Fruit fly (Drosophila melanogaster) whole organism, embryonic: ENCODE data around the gene eIF4A.

Experiments
- Ada2b ChIP-seq: fragments of 200-800 bp; sonication (Bioruptor generic); IDR thresholded peaks from 2 replicates; pipeline ENCODE4 v1.3.6; 2022; ENCODE audit warnings: missing biosample characterization, missing genetic modification characterization
- Adf1 ChIP-seq: fragments of 200-800 bp; sonication (Bioruptor generic); IDR thresholded peaks from 2 replicates; pipeline ENCODE4 v1.3.6; 2022; ENCODE audit warnings: missing biosample characterization, missing genetic modification characterization
- Asciz ChIP-seq: fragments of 200-800 bp; sonication (Bioruptor generic); optimal IDR thresholded peaks from 2 replicates; lab custom pipeline; 2017; ENCODE audit warnings: missing biosample characterization, mild to moderate bottlenecking, missing genetic modification characterization, missing genetic modification reagents
- CG10209 ChIP-seq: fragments of 200-800 bp; sonication (Bioruptor generic); optimal IDR thresholded peaks from 3 replicates; lab custom pipeline; 2017; ENCODE audit warnings: missing biosample characterization, mild to moderate bottlenecking, missing genetic modification characterization, missing genetic modification reagents
- CG10543 ChIP-seq: fragments of 200-800 bp; sonication (Bioruptor generic); optimal IDR thresholded peaks from 3 replicates; lab custom pipeline; 2017; ENCODE audit warnings: missing biosample characterization, mild to moderate bottlenecking, missing genetic modification characterization, moderate library complexity
- CG11398 ChIP-seq: fragments of 200-800 bp; sonication (Bioruptor generic); optimal IDR thresholded peaks from 2 replicates; lab custom pipeline; 2016; ENCODE audit warnings: missing biosample characterization, missing genetic modification characterization
- CG11723 ChIP-seq: fragments of 200-800 bp; sonication (Bioruptor generic); optimal IDR thresholded peaks from 2 replicates; lab custom pipeline; 2017; ENCODE audit warnings: missing biosample characterization, mild to moderate bottlenecking, missing genetic modification characterization
- CG12155 ChIP-seq: fragments of 200-800 bp; sonication (Bioruptor generic); optimal IDR thresholded peaks from 3 replicates; lab custom pipeline; 2016; ENCODE audit warnings: missing biosample characterization, missing genetic modification characterization
- CG13424 ChIP-seq: fragments of 200-800 bp; sonication (Bioruptor generic); optimal IDR thresholded peaks from 2 replicates; lab custom pipeline; 2019; ENCODE audit warnings: missing biosample characterization, mild to moderate bottlenecking, missing genetic modification characterization, moderate library complexity
- CG14050 ChIP-seq: fragments of 200-800 bp; sonication (Bioruptor generic); IDR thresholded peaks from 3 replicates; pipeline ENCODE4 v1.3.6; 2022; ENCODE audit warnings: missing biosample characterization, missing genetic modification characterization
- CG1603 ChIP-seq: fragments of 200-800 bp; sonication (Bioruptor generic); optimal IDR thresholded peaks from 2 replicates; lab custom pipeline; 2019; ENCODE audit warnings: missing biosample characterization, mild to moderate bottlenecking, missing genetic modification characterization, moderate library complexity
- CG16779 ChIP-seq: fragments of 200-800 bp; sonication (Bioruptor generic); IDR thresholded peaks from 2 replicates; pipeline ENCODE4 v1.3.6; 2022; ENCODE audit warnings: missing biosample characterization, missing genetic modification characterization
- CG16813 ChIP-seq: fragments of 200-800 bp; sonication (Bioruptor generic); IDR thresholded peaks from 3 replicates; pipeline ENCODE4 v1.3.6; 2022; ENCODE audit warnings: missing biosample characterization, missing genetic modification characterization; ENCODE audit not compliant: partially characterized antibody
- CG16815 ChIP-seq: fragments of 200-800 bp; sonication (Bioruptor generic); optimal IDR thresholded peaks from 3 replicates; lab custom pipeline; 2017; ENCODE audit warnings: missing biosample characterization, mild to moderate bottlenecking, missing genetic modification characterization
- CG2875 ChIP-seq: fragments of 200-800 bp; sonication (Bioruptor generic); optimal IDR thresholded peaks from 2 replicates; lab custom pipeline; 2017; ENCODE audit warnings: missing biosample characterization, mild to moderate bottlenecking, missing genetic modification characterization, missing genetic modification reagents
- CG30020 ChIP-seq: fragments of 200-800 bp; optimal IDR thresholded peaks from 2 replicates; lab custom pipeline; 2019; ENCODE audit warnings: missing biosample characterization, mild to moderate bottlenecking, missing genetic modification characterization, moderate library complexity
- CG30403 ChIP-seq: fragments of 200-800 bp; sonication (Bioruptor generic); optimal IDR thresholded peaks from 3 replicates; lab custom pipeline; 2016; ENCODE audit warnings: missing biosample characterization, missing genetic modification characterization
- CG34422 ChIP-seq: fragments of 200-800 bp; sonication (Bioruptor generic); IDR thresholded peaks from 3 replicates; pipeline ENCODE4 v1.3.6; 2022; ENCODE audit warnings: missing biosample characterization, missing genetic modification characterization
- CG3838 ChIP-seq: fragments of 200-800 bp; sonication (Bioruptor generic); optimal IDR thresholded peaks from 3 replicates; lab custom pipeline; 2016; ENCODE audit warnings: missing biosample characterization, missing genetic modification characterization
- CG4360 ChIP-seq: fragments of 200-800 bp; sonication (Bioruptor generic); IDR thresholded peaks from 2 replicates; pipeline ENCODE4 v1.3.6; 2022; ENCODE audit warnings: missing biosample characterization, missing genetic modification characterization
- CG6272 ChIP-seq: fragments of 200-800 bp; sonication (Bioruptor generic); IDR thresholded peaks from 2 replicates; pipeline ENCODE4 v1.3.6; 2022; ENCODE audit warnings: missing biosample characterization, missing genetic modification characterization
- CG9876 ChIP-seq: fragments of 200-800 bp; sonication (Bioruptor generic); optimal IDR thresholded peaks from 2 replicates; lab custom pipeline; 2016; ENCODE audit warnings: missing biosample characterization, missing genetic modification characterization
- CHES-1-like ChIP-seq: fragments of 200-800 bp; sonication (Bioruptor generic); optimal IDR thresholded peaks from 2 replicates; lab custom pipeline; 2016; ENCODE audit warnings: missing biosample characterization, missing genetic modification characterization
- Dip3 ChIP-seq: fragments of 200-800 bp; sonication (Bioruptor generic); optimal IDR thresholded peaks from 3 replicates; lab custom pipeline; 2016; ENCODE audit warnings: missing biosample characterization, missing genetic modification characterization
- ERR ChIP-seq: fragments of 200-800 bp; sonication (Bioruptor generic); optimal IDR thresholded peaks from 2 replicates; lab custom pipeline; 2016; ENCODE audit warnings: missing biosample characterization, missing genetic modification characterization
- Hr78 ChIP-seq, 2 experiments: fragments of 200-800 bp in 1 of 2; fragments of >200 bp in 1 of 2; sonication (Bioruptor generic) in 1 of 2; optimal IDR thresholded peaks; 2 replicates each; lab custom pipeline; 2017 to 2019; ENCODE audit warnings: missing biosample characterization in 2 of 2, missing genetic modification characterization in 2 of 2, mild to moderate bottlenecking in 1 of 2, moderate library complexity in 1 of 2
- Jarid2 ChIP-seq: fragments of 200-800 bp; sonication (Bioruptor generic); optimal IDR thresholded peaks from 3 replicates; lab custom pipeline; 2017; ENCODE audit warnings: mild to moderate bottlenecking, missing biosample characterization, missing genetic modification reagents, missing genetic modification characterization
- Myb ChIP-seq: fragments of 200-800 bp; sonication (Bioruptor generic); optimal IDR thresholded peaks from 2 replicates; lab custom pipeline; 2016; ENCODE audit warnings: missing biosample characterization, missing genetic modification characterization
- NC2β ChIP-seq: fragments of 200-800 bp; sonication (Bioruptor generic); optimal IDR thresholded peaks from 2 replicates; lab custom pipeline; 2016; ENCODE audit warnings: missing biosample characterization, missing genetic modification characterization
- Neu2 ChIP-seq: fragments of 200-800 bp; sonication (Bioruptor generic); optimal IDR thresholded peaks from 3 replicates; lab custom pipeline; 2016; ENCODE audit warnings: missing biosample characterization, missing genetic modification characterization, borderline replicate concordance
- Oli ChIP-seq: fragments of 200-800 bp; sonication (Bioruptor generic); optimal IDR thresholded peaks from 2 replicates; lab custom pipeline; 2018; ENCODE audit warnings: missing biosample characterization, mild to moderate bottlenecking, missing genetic modification characterization, moderate library complexity
- Side ChIP-seq: fragments of 200-800 bp; sonication (Bioruptor generic); optimal IDR thresholded peaks from 2 replicates; lab custom pipeline; 2016; ENCODE audit warnings: missing biosample characterization, missing genetic modification characterization
- Spps ChIP-seq: fragments of 200-800 bp; sonication (Bioruptor generic); optimal IDR thresholded peaks from 2 replicates; lab custom pipeline; 2018; ENCODE audit warnings: missing biosample characterization, mild to moderate bottlenecking, missing genetic modification characterization
- Taf1 ChIP-seq: fragments of 200-800 bp; sonication (Bioruptor generic); IDR thresholded peaks from 2 replicates; pipeline ENCODE4 v1.3.6; 2022; ENCODE audit warnings: missing biosample characterization, missing genetic modification characterization
- aop ChIP-seq: fragments of 200-800 bp; sonication (Bioruptor generic); IDR thresholded peaks from 2 replicates; pipeline ENCODE4 v1.3.6; 2022; ENCODE audit warnings: missing biosample characterization, missing genetic modification characterization
- ap ChIP-seq: fragments of 200-800 bp; sonication (Bioruptor generic); IDR thresholded peaks from 2 replicates; pipeline ENCODE4 v1.3.6; 2022; ENCODE audit warnings: missing biosample characterization, missing genetic modification characterization
- bowl ChIP-seq: fragments of 200-800 bp; sonication (Bioruptor generic); IDR thresholded peaks from 2 replicates; pipeline ENCODE4 v1.3.6; 2022; ENCODE audit warnings: missing biosample characterization, missing genetic modification characterization
- cg ChIP-seq: fragments of 200-800 bp; sonication (Bioruptor generic); optimal IDR thresholded peaks from 3 replicates; lab custom pipeline; 2019; ENCODE audit warnings: missing biosample characterization, mild to moderate bottlenecking, missing genetic modification characterization, moderate library complexity
- dysf ChIP-seq: fragments of 200-800 bp; sonication (Bioruptor generic); IDR thresholded peaks from 3 replicates; pipeline ENCODE4 v1.3.6; 2022; ENCODE audit warnings: missing biosample characterization, missing genetic modification characterization
- exex ChIP-seq: fragments of 200-800 bp; sonication (Bioruptor generic); optimal IDR thresholded peaks from 4 replicates; lab custom pipeline; 2018; ENCODE audit warnings: missing biosample characterization, mild to moderate bottlenecking, missing genetic modification characterization, moderate library complexity
- gro ChIP-seq: fragments of 200-800 bp; sonication (Bioruptor generic); optimal IDR thresholded peaks from 2 replicates; lab custom pipeline; 2016; ENCODE audit warnings: missing biosample characterization, missing genetic modification characterization
- hth ChIP-seq: fragments of >200 bp; optimal IDR thresholded peaks from 2 replicates; lab custom pipeline; 2017; ENCODE audit warnings: inconsistent platforms
- luna ChIP-seq: fragments of 200-800 bp; sonication (Bioruptor generic); optimal IDR thresholded peaks from 2 replicates; lab custom pipeline; 2016; ENCODE audit warnings: missing biosample characterization, missing genetic modification characterization
- mam ChIP-seq: fragments of 200-800 bp; sonication (Bioruptor generic); optimal IDR thresholded peaks from 3 replicates; lab custom pipeline; 2016; ENCODE audit warnings: missing biosample characterization, missing genetic modification characterization
- pho ChIP-seq: fragments of 200-800 bp; sonication (Bioruptor generic); optimal IDR thresholded peaks from 2 replicates; lab custom pipeline; 2016; ENCODE audit warnings: missing biosample characterization, missing genetic modification characterization
- prd ChIP-seq, 3 experiments: fragments of >200 bp in 2 of 3; fragments of 200-800 bp in 1 of 3; sonication (Bioruptor generic) in 1 of 3; optimal IDR thresholded peaks in 2 of 3; IDR thresholded peaks in 1 of 3; 2 replicates in 2 of 3; 3 replicates in 1 of 3; pipeline versions ENCODE4 v1.3.6 to Lab custom; 2017 to 2022; ENCODE audit warnings: missing biosample characterization in 1 of 3, missing genetic modification characterization in 1 of 3
- sens ChIP-seq: fragments of 200-800 bp; sonication (Bioruptor generic); peaks from one replicate; lab custom pipeline; 2016; ENCODE audit warnings: missing biosample characterization, missing genetic modification characterization
- stc ChIP-seq: fragments of 200-800 bp; sonication (Bioruptor generic); IDR thresholded peaks from 2 replicates; pipeline ENCODE4 v1.3.6; 2022; ENCODE audit warnings: missing biosample characterization, missing genetic modification characterization
- tin ChIP-seq: fragments of 200-800 bp; sonication (Bioruptor generic); optimal IDR thresholded peaks from 3 replicates; lab custom pipeline; 2016; ENCODE audit warnings: missing biosample characterization, missing genetic modification characterization
- twi ChIP-seq: fragments of 200-800 bp; optimal IDR thresholded peaks from 2 replicates; lab custom pipeline; 2019; ENCODE audit warnings: missing biosample characterization, mild to moderate bottlenecking, missing genetic modification characterization, moderate library complexity
- zfh2 ChIP-seq: fragments of 200-800 bp; sonication (Bioruptor generic); optimal IDR thresholded peaks from 2 replicates; lab custom pipeline; 2016; ENCODE audit warnings: missing biosample characterization, missing genetic modification characterization

eIF4A gene

DNA sequence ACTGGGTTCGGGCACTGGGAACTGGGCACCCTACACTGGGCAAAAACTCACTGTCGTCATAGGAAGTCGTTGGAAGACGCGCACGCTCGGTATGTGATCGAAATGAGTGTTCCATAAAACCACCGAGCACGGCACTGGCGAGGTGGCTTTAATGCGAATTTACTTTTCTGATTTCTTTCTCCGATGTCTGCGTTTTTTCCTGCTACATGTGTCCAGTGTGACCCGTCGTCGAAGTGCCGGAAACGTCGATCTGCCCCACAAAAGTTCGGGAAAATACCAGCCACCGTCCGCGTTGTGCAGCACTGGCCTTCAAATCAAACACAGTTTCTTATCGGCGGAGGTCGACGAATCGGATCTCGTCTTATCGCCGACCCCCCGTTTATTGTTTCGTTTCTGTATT is 17.7 kb downstream of the eIF4A start, which contains the start of gene Kdm5 (continued):
- TF ChIP-seq sens (GFP tag; lab: Kevin White, UChicago) (peak; percentile 53), prd (optimal IDR thresholded peaks at IDR 0.05; lab: Kevin White, UChicago) (no peak), prd (GFP tag; IDR thresholded peaks at IDR 0.05; lab: Robert Waterston, UW) (peak; percentile 45; the same call in 1 of the 3 replicates), twi (tag; lab: Kevin White, UChicago) (peak; percentile 15), gro (GFP tag; lab: Kevin White, UChicago) (peak; percentile 22), dysf (GFP tag; lab: Robert Waterston, UW) (no peak; the same call in 2 of the 3 replicates), CG12155 (GFP tag; lab: Kevin White, UChicago) (peak; percentile 39), Ada2b (GFP tag; lab: Robert Waterston, UW) (no peak), CG34422 (GFP tag; lab: Robert Waterston, UW) (peak; percentile 65; the same call in 2 of the 3 replicates), zfh2 (peak; percentile 64), CG2875 (GFP tag; lab: Kevin White, UChicago) (no peak), NC2β (GFP tag; lab: Kevin White, UChicago) (peak; percentile 54), luna (GFP tag; lab: Kevin White, UChicago) (no peak), Spps (no peak), CG10543 (GFP tag; lab: Kevin White, UChicago) (peak; percentile 78), Neu2 (GFP tag; lab: Kevin White, UChicago) (no peak), CG4360 (GFP tag; lab: Robert Waterston, UW) (no peak), Adf1 (GFP tag; lab: Robert Waterston, UW) (0 out of 2 replicates have a peak, but pooled peaks have one; percentile 27), CG1603 (tag; lab: Kevin White, UChicago) (peak; percentile 82), CG30403 (GFP tag; lab: Kevin White, UChicago) (peak; percentile 4), CHES-1-like (peak; percentile 56), CG3838 (no peak), tin (GFP tag; lab: Kevin White, UChicago) (peak; percentile 30), CG16815 (GFP tag; lab: Kevin White, UChicago) (no peak), CG9876 (GFP tag; lab: Kevin White, UChicago) (peak; percentile 16), Myb (GFP tag; lab: Kevin White, UChicago) (peak; percentile 88), Jarid2 (GFP tag; lab: Kevin White, UChicago) (peak; percentile 42), CG11398 (GFP tag; lab: Kevin White, UChicago) (peak; percentile 6), Side (GFP tag; lab: Kevin White, UChicago) (peak; percentile 47), CG30020 (peak; percentile 1), pho (peak; percentile 42), mam (GFP tag; lab: Kevin White, UChicago) (no peak), CG16813 (GFP tag; lab: Robert Waterston, UW) (0 out of 3 replicates have a peak, but pooled peaks have one; percentile 36), exex (tag; lab: Kevin White, UChicago) (peak; percentile 37), Dip3 (GFP tag; lab: Kevin White, UChicago) (peak; percentile 44), ERR (GFP tag; lab: Kevin White, UChicago) (no peak), CG11723 (GFP tag; lab: Kevin White, UChicago) (no peak), CG10209 (GFP tag; lab: Kevin White, UChicago) (no peak), Taf1 (GFP tag; lab: Robert Waterston, UW) (no peak), ap (GFP tag; lab: Robert Waterston, UW) (no peak), stc (GFP tag; lab: Robert Waterston, UW) (no peak), cg (GFP tag; lab: Kevin White, UChicago) (peak; percentile 67), CG16779 (no peak), aop (GFP tag; lab: Robert Waterston, UW) (no peak), CG13424 (no peak), Hr78 (GFP tag; optimal IDR thresholded peaks at IDR 0.05; lab: Kevin White, UChicago) (peak in 1 of 2 experiments; percentile 80), CG6272 (no peak), Asciz (no peak), hth (no peak), Oli (tag; lab: Kevin White, UChicago) (no peak), bowl (no peak), CG14050 (no peak)
